Fruit fly (Drosophila melanogaster) whole organism, pupa: ENCODE results near the gene CG5731.

Experiments
- CG10348 ChIP-seq: fragments of 200-800 bp; sonication (Bioruptor generic); IDR thresholded peaks from 2 replicates; pipeline ENCODE4 v1.3.6; 2022; ENCODE audit warnings: missing biosample characterization, missing genetic modification characterization
- CG12605 ChIP-seq: fragments of 200-800 bp; sonication (Bioruptor generic); IDR thresholded peaks from 2 replicates; pipeline ENCODE4 v1.3.6; 2022; ENCODE audit warnings: missing biosample characterization, missing genetic modification characterization
- CG13204 ChIP-seq: fragments of 200-800 bp; sonication (Bioruptor generic); optimal IDR thresholded peaks from 2 replicates; lab custom pipeline; 2018; ENCODE audit warnings: missing biosample characterization, mild to moderate bottlenecking, missing genetic modification characterization, moderate library complexity
- CG14655 ChIP-seq: fragments of 200-800 bp; sonication (Bioruptor generic); optimal IDR thresholded peaks from 3 replicates; lab custom pipeline; 2017; ENCODE audit warnings: mild to moderate bottlenecking, missing biosample characterization, missing genetic modification reagents, missing genetic modification characterization
- CG15710 ChIP-seq: fragments of 200-800 bp; sonication (Bioruptor generic); optimal IDR thresholded peaks from 2 replicates; lab custom pipeline; 2018; ENCODE audit warnings: missing biosample characterization, mild to moderate bottlenecking, missing genetic modification characterization, moderate library complexity
- CG17806 ChIP-seq: fragments of 200-800 bp; sonication (Bioruptor generic); optimal IDR thresholded peaks from 2 replicates; lab custom pipeline; 2018; ENCODE audit warnings: missing biosample characterization, mild to moderate bottlenecking, missing genetic modification characterization, moderate library complexity
- CG32121 ChIP-seq: fragments of 200-800 bp; sonication (Bioruptor generic); IDR thresholded peaks from 2 replicates; pipeline ENCODE4 v1.3.6; 2022; ENCODE audit warnings: missing biosample characterization, missing genetic modification characterization
- CG34367 ChIP-seq: fragments of 200-800 bp; sonication (Bioruptor generic); optimal IDR thresholded peaks from 2 replicates; lab custom pipeline; 2018; ENCODE audit warnings: missing biosample characterization, mild to moderate bottlenecking, missing genetic modification characterization
- CG4496 ChIP-seq: fragments of 200-800 bp; sonication (Bioruptor generic); IDR thresholded peaks from 3 replicates; pipeline ENCODE4 v1.3.6; 2022; ENCODE audit warnings: missing biosample characterization, missing genetic modification characterization
- CG8159 ChIP-seq: fragments of 200-800 bp; sonication (Bioruptor generic); optimal IDR thresholded peaks from 3 replicates; lab custom pipeline; 2018; ENCODE audit warnings: missing biosample characterization, mild to moderate bottlenecking, missing genetic modification characterization, moderate library complexity
- CG8301 ChIP-seq: fragments of 200-800 bp; sonication (Bioruptor generic); optimal IDR thresholded peaks from 2 replicates; lab custom pipeline; 2018; ENCODE audit warnings: missing biosample characterization, mild to moderate bottlenecking, missing genetic modification characterization
- CG9948 ChIP-seq: fragments of 200-800 bp; sonication (Bioruptor generic); optimal IDR thresholded peaks from 2 replicates; lab custom pipeline; 2018; ENCODE audit warnings: missing biosample characterization, mild to moderate bottlenecking, missing genetic modification characterization, moderate library complexity
- D1 ChIP-seq: fragments of 200-800 bp; sonication (Bioruptor generic); optimal IDR thresholded peaks from 2 replicates; lab custom pipeline; 2018; ENCODE audit warnings: missing biosample characterization, mild to moderate bottlenecking, missing genetic modification characterization, moderate library complexity
- EcR ChIP-seq: fragments of 200-800 bp; sonication (Bioruptor generic); optimal IDR thresholded peaks from 3 replicates; lab custom pipeline; 2019; ENCODE audit warnings: missing biosample characterization, missing genetic modification characterization, mild to moderate bottlenecking, moderate library complexity, missing genetic modification reagents
- Ets98B ChIP-seq: fragments of 200-800 bp; sonication (Bioruptor generic); IDR thresholded peaks from 2 replicates; pipeline ENCODE4 v1.3.6; 2022; ENCODE audit warnings: missing biosample characterization, missing genetic modification characterization
- Pif1A ChIP-seq: fragments of 200-800 bp; sonication (Bioruptor generic); optimal IDR thresholded peaks from 3 replicates; lab custom pipeline; 2016; ENCODE audit warnings: missing biosample characterization, missing genetic modification characterization
- Pif1B ChIP-seq: fragments of 200-800 bp; sonication (Bioruptor generic); optimal IDR thresholded peaks from 3 replicates; lab custom pipeline; 2016; ENCODE audit warnings: missing biosample characterization, missing genetic modification characterization
- Snoo ChIP-seq: fragments of 200-800 bp; sonication (Bioruptor generic); optimal IDR thresholded peaks from 3 replicates; lab custom pipeline; 2017; ENCODE audit warnings: missing biosample characterization, mild to moderate bottlenecking, missing genetic modification characterization, inconsistent platforms
- fd96Ca ChIP-seq: fragments of 200-800 bp; sonication (Bioruptor generic); IDR thresholded peaks from 3 replicates; pipeline ENCODE4 v1.3.6; 2022; ENCODE audit warnings: missing biosample characterization, missing genetic modification characterization
- gl ChIP-seq: fragments of 200-800 bp; sonication (Bioruptor generic); optimal IDR thresholded peaks from 2 replicates; lab custom pipeline; 2018; ENCODE audit warnings: missing biosample characterization, mild to moderate bottlenecking, missing genetic modification characterization
- rn ChIP-seq: fragments of 200-800 bp; sonication (Bioruptor generic); IDR thresholded peaks from 2 replicates; pipeline ENCODE4 v1.3.6; 2022; ENCODE audit warnings: missing biosample characterization, missing genetic modification characterization

Gene CG5731

dm6 chr2L:10208799-10209794 lies at the start of gene CG5731:
CG5731 (minus strand) TSS chr2L:10209744.
- TF ChIP-seq gl (no peak), CG32121 (GFP tag; lab: Robert Waterston, UW) (0 out of 2 replicates have a peak, but pooled peaks have one; percentile 16), CG4496 (GFP tag; lab: Robert Waterston, UW) (no peak), Ets98B (GFP tag; lab: Robert Waterston, UW) (no peak), Pif1A (no peak), CG9948 (tag; lab: Kevin White, UChicago) (no peak), CG8159 (tag; lab: Kevin White, UChicago) (no peak), rn (GFP tag; lab: Robert Waterston, UW) (no peak), CG17806 (tag; lab: Kevin White, UChicago) (no peak), CG13204 (GFP tag; lab: Kevin White, UChicago) (no peak), fd96Ca (no peak), Pif1B (GFP tag; lab: Kevin White, UChicago) (no peak), CG34367 (tag; lab: Kevin White, UChicago) (no peak), CG10348 (GFP tag; lab: Robert Waterston, UW) (no peak), CG8301 (tag; lab: Kevin White, UChicago) (no peak), D1 (tag; lab: Kevin White, UChicago) (no peak), CG15710 (no peak), CG14655 (GFP tag; lab: Kevin White, UChicago) (no peak), EcR (GFP tag; lab: Kevin White, UChicago) (peak; percentile 64), Snoo (tag; lab: Kevin White, UChicago) (no peak), CG12605 (0 out of 2 replicates have a peak, but pooled peaks have one; percentile 21)

- TF ChIP-seq CG4496 (GFP tag; lab: Robert Waterston, UW) (no peak), rn (GFP tag; lab: Robert Waterston, UW) (no peak), D1 (tag; lab: Kevin White, UChicago) (peak; percentile 67)
Measured at dm6 chr2L:10255725-10256158, 46.2 kb upstream of the CG5731 start, which contains the start of gene CG5676. CG5676 (minus strand) TSS chr2L:10255891.

dm6 chr2L:10251592-10251991 lies 42.0 kb upstream of the CG5731 start, which contains the start of gene Ror:
Ror (plus strand) TSS chr2L:10251843.
- TF ChIP-seq Snoo (tag; lab: Kevin White, UChicago) (no peak), EcR (GFP tag; lab: Kevin White, UChicago) (peak; percentile 69)

- no peak for TF ChIP-seq Snoo (tag; lab: Kevin White, UChicago)
- TF ChIP-seq EcR (GFP tag; lab: Kevin White, UChicago) = peak; percentile 43
Measured at dm6 chr2L:10250441-10250847, 40.9 kb upstream of the CG5731 start, which contains the start of the genes bsk and CG31717. bsk (minus strand) TSS chr2L:10250501. CG31717 (plus strand) TSS chr2L:10250737.

DNA sequence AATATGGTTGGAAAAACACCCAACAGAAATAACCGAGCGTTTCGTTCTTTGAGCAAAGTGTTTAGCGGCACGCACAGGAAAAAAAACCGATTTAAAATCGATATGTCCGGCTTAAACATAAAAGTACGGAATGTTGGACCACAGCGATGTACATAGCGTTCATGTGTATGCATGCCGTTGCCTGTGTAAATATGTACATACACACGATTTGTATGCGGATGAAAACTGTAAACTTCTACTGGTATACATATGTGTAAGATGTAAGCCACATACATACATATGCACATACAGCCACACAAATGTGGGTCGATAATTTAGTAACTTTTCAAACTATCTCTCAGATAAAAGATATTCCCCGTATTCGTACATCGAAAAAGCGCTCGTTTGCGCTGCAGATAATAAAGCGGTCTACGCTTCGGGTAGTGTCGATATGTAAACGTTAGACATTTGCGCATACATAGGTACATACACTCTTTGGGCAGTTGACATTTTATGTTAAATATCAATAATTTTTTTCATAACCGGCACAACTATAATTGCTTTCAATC lies 40.2 kb upstream of the CG5731 start:
- TF ChIP-seq CG17806 (tag; lab: Kevin White, UChicago) (no peak), CG8159 (tag; lab: Kevin White, UChicago) (no peak), Pif1A (no peak), Snoo (tag; lab: Kevin White, UChicago) (no peak), CG15710 (no peak), CG12605 (no peak), CG10348 (GFP tag; lab: Robert Waterston, UW) (no peak), CG34367 (tag; lab: Kevin White, UChicago) (no peak), CG9948 (tag; lab: Kevin White, UChicago) (no peak), CG4496 (GFP tag; lab: Robert Waterston, UW) (no peak), Pif1B (GFP tag; lab: Kevin White, UChicago) (no peak), EcR (GFP tag; lab: Kevin White, UChicago) (no peak), fd96Ca (no peak), Ets98B (GFP tag; lab: Robert Waterston, UW) (no peak), CG14655 (GFP tag; lab: Kevin White, UChicago) (no peak), CG8301 (tag; lab: Kevin White, UChicago) (no peak), CG13204 (GFP tag; lab: Kevin White, UChicago) (no peak), D1 (tag; lab: Kevin White, UChicago) (no peak)

DNA sequence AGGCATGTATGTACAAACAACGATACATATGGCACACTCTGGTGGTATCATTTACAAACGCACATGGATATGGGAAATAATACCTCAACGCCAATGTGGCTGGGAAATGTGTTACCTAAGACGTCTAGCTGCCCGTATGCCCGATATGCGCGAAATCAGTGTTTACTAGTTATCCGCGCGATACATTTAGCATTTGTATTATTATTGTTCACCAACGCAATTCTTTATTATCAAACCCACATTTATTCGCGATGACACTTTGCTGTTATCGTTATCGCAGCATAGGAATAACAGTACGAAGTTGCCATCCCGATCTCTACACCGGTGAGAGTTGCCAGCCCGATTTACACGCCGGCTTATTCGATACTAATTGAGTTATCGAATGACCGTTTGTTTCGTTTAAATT lies 37.2 kb upstream of the CG5731 start, which contains the start of gene chico:
Gene chico (minus strand): TSS at position 294 of the 406 bp plus-strand sequence.
- TF ChIP-seq CG8301 (tag; lab: Kevin White, UChicago) = no peak
- TF ChIP-seq, all 21 proteins: peak for 0
